Worm (Caenorhabditis elegans) whole organism, L4 larva: ENCODE data around the gene C05C10.7.

Experiments
- daf-12 ChIP-seq: fragments of 150-350 bp; optimal IDR thresholded peaks from 2 replicates; lab custom pipeline; 2014; ENCODE audit warnings: missing biosample characterization, missing genetic modification reagents, missing genetic modification characterization
- daf-19 ChIP-seq: fragments of 200-800 bp; sonication (Bioruptor generic); conservative IDR thresholded peaks from 2 replicates; pipeline ENCODE4 v1.3.6; 2022; ENCODE audit warnings: missing genetic modification characterization, missing compliant biosample characterization
- egl-27 ChIP-seq: sonication (generic microtip); optimal IDR thresholded peaks from 3 replicates; lab custom pipeline; 2017; ENCODE audit warnings: missing biosample characterization, missing genetic modification reagents, missing genetic modification characterization
- fkh-10 ChIP-seq: fragments of 150-350 bp; optimal IDR thresholded peaks from 2 replicates; lab custom pipeline; 2014; ENCODE audit warnings: missing biosample characterization, missing genetic modification reagents, missing genetic modification characterization
- jun-1 ChIP-seq: fragments of 150-350 bp; optimal IDR thresholded peaks from 2 replicates; lab custom pipeline; 2014; ENCODE audit warnings: missing biosample characterization, missing genetic modification reagents, missing genetic modification characterization
- mdt-29 ChIP-seq: fragments of 200-800 bp; sonication (Bioruptor generic); IDR thresholded peaks from 2 replicates; pipeline ENCODE4 v1.3.6; 2022; ENCODE audit warnings: missing genetic modification reagents, missing genetic modification characterization, missing compliant biosample characterization
- nhr-25 ChIP-seq: sonication (generic microtip); optimal IDR thresholded peaks from 2 replicates; lab custom pipeline; 2017; ENCODE audit warnings: missing genetic modification characterization, mild to moderate bottlenecking, missing compliant biosample characterization, antibody characterized with exemption, moderate library complexity, borderline replicate concordance; ENCODE audit not compliant: insufficient read depth
- pqm-1 ChIP-seq: sonication (generic microtip); optimal IDR thresholded peaks from 2 replicates; lab custom pipeline; 2017; ENCODE audit warnings: missing biosample characterization, missing genetic modification characterization
- snpc-4 ChIP-seq: fragments of 150-350 bp; optimal IDR thresholded peaks from 2 replicates; lab custom pipeline; 2014; ENCODE audit warnings: missing biosample characterization, missing genetic modification characterization
- unc-39 ChIP-seq: sonication (generic microtip); optimal IDR thresholded peaks from 2 replicates; lab custom pipeline; 2017; ENCODE audit warnings: missing biosample characterization, missing genetic modification characterization
- unc-62 ChIP-seq, 3 experiments: fragments of 150-350 bp in 1 of 3; sonication (generic microtip); optimal IDR thresholded peaks in 2 of 3; peaks in 1 of 3; 1 replicate in 1 of 3; 2 replicates in 2 of 3; lab custom pipeline; 2014 to 2017; ENCODE audit warnings: missing biosample characterization in 3 of 3, missing genetic modification characterization in 3 of 3, missing genetic modification reagents in 3 of 3, missing genotype in 1 of 3
- ztf-11 ChIP-seq: fragments of 150-350 bp; optimal IDR thresholded peaks from 2 replicates; lab custom pipeline; 2014; ENCODE audit warnings: missing biosample characterization, missing genetic modification characterization
- ztf-7 ChIP-seq: fragments of 150-350 bp; optimal IDR thresholded peaks from 2 replicates; lab custom pipeline; 2014; ENCODE audit warnings: missing biosample characterization, missing genetic modification characterization

ce11 chrII:9963808-9964207 is 25.0 kb upstream of the C05C10.7 start:
- TF ChIP-seq nhr-25 (tag; lab: Kevin White, UChicago): no peak
- no peak for TF ChIP-seq fkh-10 (GFP tag; lab: Kevin White, UChicago)
- peak in 1 of 2 experiments; percentile 93 for TF ChIP-seq unc-62 (GFP tag; optimal IDR thresholded peaks at IDR 0.05 in 1 of 2; lab: Kevin White, UChicago)
- no peak for TF ChIP-seq unc-62 (tag; optimal IDR thresholded peaks at IDR 0.05; lab: Kevin White, UChicago)
- no peak for TF ChIP-seq daf-19
- TF ChIP-seq ztf-7 (tag; lab: Kevin White, UChicago): no peak
- no peak for TF ChIP-seq jun-1 (tag; lab: Kevin White, UChicago)
- peak; percentile 41 for TF ChIP-seq pqm-1 (tag; lab: Kevin White, UChicago)
- TF ChIP-seq mdt-29 (GFP tag; lab: Robert Waterston, UW): no peak
- no peak for TF ChIP-seq unc-39 (tag; lab: Kevin White, UChicago)
- TF ChIP-seq egl-27: no peak
- no peak for TF ChIP-seq snpc-4 (tag; lab: Kevin White, UChicago)
- TF ChIP-seq daf-12: no peak
- no peak for TF ChIP-seq ztf-11 (tag; lab: Kevin White, UChicago)
